Worm (Caenorhabditis elegans) whole organism, late embryonic: ENCODE measurements around the gene C05D12.4.

Experiments
- ama-1 ChIP-seq: fragments of 150-350 bp; optimal IDR thresholded peaks from 2 replicates; lab custom pipeline; 2014
- dve-1 ChIP-seq: sonication (generic microtip); optimal IDR thresholded peaks from 2 replicates; lab custom pipeline; 2017; ENCODE audit warnings: antibody characterized with exemption, mild to moderate bottlenecking, missing genetic modification characterization, missing compliant biosample characterization
- elt-2 ChIP-seq: sonication (generic microtip); optimal IDR thresholded peaks from 2 replicates; lab custom pipeline; 2016; ENCODE audit warnings: missing genetic modification reagents, missing genetic modification characterization, missing compliant biosample characterization
- fkh-6 ChIP-seq: sonication (generic microtip); optimal IDR thresholded peaks from 2 replicates; lab custom pipeline; 2016; ENCODE audit warnings: missing genetic modification characterization, missing compliant biosample characterization
- hlh-8 ChIP-seq: sonication (generic microtip); optimal IDR thresholded peaks from 2 replicates; lab custom pipeline; 2016; ENCODE audit warnings: missing genotype, missing genetic modification characterization, missing compliant biosample characterization
- odd-2 ChIP-seq: sonication (generic microtip); optimal IDR thresholded peaks from 2 replicates; lab custom pipeline; 2017; ENCODE audit warnings: antibody characterized with exemption, mild to moderate bottlenecking, missing genetic modification characterization, missing compliant biosample characterization
- pqm-1 ChIP-seq: sonication (generic microtip); optimal IDR thresholded peaks from 2 replicates; lab custom pipeline; 2016; ENCODE audit warnings: missing genetic modification characterization, missing compliant biosample characterization
- sdc-2 ChIP-seq: sonication (generic microtip); optimal IDR thresholded peaks from 2 replicates; lab custom pipeline; 2016; ENCODE audit warnings: missing genotype, missing genetic modification characterization, missing compliant biosample characterization
- sox-4 ChIP-seq: sonication (generic microtip); optimal IDR thresholded peaks from 2 replicates; lab custom pipeline; 2017; ENCODE audit warnings: mild to moderate bottlenecking, missing genetic modification characterization, inconsistent platforms, missing compliant biosample characterization
- unc-55 ChIP-seq: sonication (generic microtip); optimal IDR thresholded peaks from 2 replicates; lab custom pipeline; 2017; ENCODE audit warnings: missing biosample characterization, missing genetic modification reagents, missing genetic modification characterization
- unc-86 ChIP-seq: sonication (generic microtip); optimal IDR thresholded peaks from 2 replicates; lab custom pipeline; 2016; ENCODE audit warnings: missing genetic modification characterization, missing compliant biosample characterization
- ztf-16 ChIP-seq: sonication (generic microtip); optimal IDR thresholded peaks from 2 replicates; lab custom pipeline; 2017; ENCODE audit warnings: missing genetic modification characterization, missing compliant biosample characterization

DNA sequence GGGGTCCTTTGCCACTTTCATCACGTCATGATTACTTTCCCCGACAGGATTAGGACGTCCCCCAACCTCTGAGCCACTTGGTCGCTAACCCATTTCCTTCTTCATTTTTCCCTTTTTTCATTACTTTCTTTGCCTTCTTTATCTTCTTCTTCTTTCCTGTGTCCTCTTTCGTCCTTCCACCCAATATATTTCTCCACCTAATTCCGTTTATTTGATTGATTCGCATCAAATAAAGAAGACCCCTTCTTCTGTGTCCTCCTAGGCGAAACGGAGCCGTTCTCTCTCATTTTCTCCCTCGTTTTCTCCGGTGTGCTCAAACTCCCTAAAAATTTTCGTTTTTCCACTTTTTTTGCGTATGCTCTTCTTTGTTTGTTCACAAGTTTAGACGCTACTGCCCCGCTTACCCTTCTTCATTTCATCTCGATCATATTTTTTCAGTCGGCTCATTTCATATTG lies 22.0 kb upstream of the C05D12.4 start, which contains the start of gene C05D12.7:
- TF ChIP-seq elt-2 (tag; lab: Kevin White, UChicago) (no peak), ama-1 (no peak), unc-86 (tag; lab: Kevin White, UChicago) (no peak), sox-4 (no peak), fkh-6 (tag; lab: Kevin White, UChicago) (no peak), unc-55 (no peak), odd-2 (no peak), dve-1 (tag; lab: Kevin White, UChicago) (no peak), hlh-8 (no peak), pqm-1 (no peak), sdc-2 (no peak), ztf-16 (tag; lab: Kevin White, UChicago) (no peak)
